Worm (Caenorhabditis elegans) whole organism, mixed stage, embryonic: ENCODE data around the gene C11G6.2.

Source experiments
- ces-1 ChIP-seq: fragments of 150-350 bp; optimal IDR thresholded peaks from 2 replicates; lab custom pipeline; 2014; ENCODE audit warnings: missing biosample characterization, missing genetic modification reagents, missing genetic modification characterization
- drap-1 ChIP-seq: fragments of 200-800 bp; sonication (Bioruptor generic); optimal IDR thresholded peaks from 3 replicates; lab custom pipeline; 2018; ENCODE audit warnings: mild to moderate bottlenecking, missing genetic modification characterization, missing compliant biosample characterization
- elt-3 ChIP-seq: fragments of 150-350 bp; optimal IDR thresholded peaks from 2 replicates; lab custom pipeline; 2014; ENCODE audit warnings: missing biosample characterization, missing genetic modification characterization
- lin-13 ChIP-seq: fragments of 150-350 bp; optimal IDR thresholded peaks from 2 replicates; lab custom pipeline; 2014; ENCODE audit warnings: missing biosample characterization, missing genetic modification characterization
- lsy-2 ChIP-seq: fragments of 150-350 bp; optimal IDR thresholded peaks from 2 replicates; lab custom pipeline; 2014; ENCODE audit warnings: missing biosample characterization, missing genetic modification characterization
- mab-5 ChIP-seq: fragments of 150-350 bp; optimal IDR thresholded peaks from 2 replicates; lab custom pipeline; 2014; ENCODE audit warnings: missing biosample characterization, missing genetic modification characterization
- nhr-12 ChIP-seq: fragments of 150-350 bp; optimal IDR thresholded peaks from 2 replicates; lab custom pipeline; 2014; ENCODE audit warnings: missing biosample characterization, missing genetic modification characterization
- nhr-76 ChIP-seq: sonication (generic microtip); optimal IDR thresholded peaks from 2 replicates; lab custom pipeline; 2017; ENCODE audit warnings: missing biosample characterization, missing genetic modification characterization
- snpc-4 ChIP-seq: fragments of 150-350 bp; optimal IDR thresholded peaks from 2 replicates; lab custom pipeline; 2014; ENCODE audit warnings: missing biosample characterization, missing genetic modification characterization
- sptf-1 ChIP-seq: sonication (generic microtip); optimal IDR thresholded peaks from 2 replicates; lab custom pipeline; 2017; ENCODE audit warnings: mild to moderate bottlenecking, missing genetic modification characterization, moderate library complexity, missing compliant biosample characterization
- unc-39 ChIP-seq: fragments of 150-350 bp; optimal IDR thresholded peaks from 2 replicates; lab custom pipeline; 2014; ENCODE audit warnings: missing biosample characterization, missing genetic modification characterization
- unc-62 ChIP-seq: fragments of 150-350 bp; optimal IDR thresholded peaks from 2 replicates; lab custom pipeline; 2014; ENCODE audit warnings: missing biosample characterization, missing genetic modification reagents, missing genetic modification characterization
- zip-8 ChIP-seq: fragments of 150-350 bp; optimal IDR thresholded peaks from 2 replicates; lab custom pipeline; 2014; ENCODE audit warnings: missing biosample characterization, missing genetic modification characterization

- TF ChIP-seq lsy-2 (tag; lab: Kevin White, UChicago) (no peak), unc-62 (GFP tag; lab: Kevin White, UChicago) (no peak), nhr-12 (tag; lab: Kevin White, UChicago) (no peak), nhr-76 (tag; lab: Kevin White, UChicago) (no peak), lin-13 (tag; lab: Kevin White, UChicago) (no peak), snpc-4 (no peak), elt-3 (tag; lab: Kevin White, UChicago) (no peak), unc-39 (tag; lab: Kevin White, UChicago) (no peak), mab-5 (tag; lab: Kevin White, UChicago) (no peak), ces-1 (GFP tag; lab: Kevin White, UChicago) (no peak), drap-1 (GFP tag; lab: Kevin White, UChicago) (no peak), sptf-1 (tag; lab: Kevin White, UChicago) (no peak), zip-8 (tag; lab: Kevin White, UChicago) (no peak)
Observed at ce11 chrX:16317629-16318028, 10.8 kb upstream of the C11G6.2 start, which contains the start of gene T01B4.3.
